Fruit fly (Drosophila melanogaster) whole organism, embryonic: ENCODE measurements around the gene Ccn.

Experiments
- BtbVII ChIP-seq: fragments of 200-800 bp; sonication (Bioruptor generic); optimal IDR thresholded peaks from 3 replicates; lab custom pipeline; 2017; ENCODE audit warnings: missing biosample characterization, mild to moderate bottlenecking, missing genetic modification characterization
- CG10147 ChIP-seq: fragments of 200-800 bp; sonication (Bioruptor generic); optimal IDR thresholded peaks from 2 replicates; lab custom pipeline; 2019; ENCODE audit warnings: missing biosample characterization, mild to moderate bottlenecking, missing genetic modification characterization, moderate library complexity
- CG10267 ChIP-seq: fragments of 200-800 bp; sonication (Bioruptor generic); optimal IDR thresholded peaks from 2 replicates; lab custom pipeline; 2018; ENCODE audit warnings: missing biosample characterization, mild to moderate bottlenecking, missing genetic modification characterization, moderate library complexity
- CG10979 ChIP-seq: fragments of 200-800 bp; sonication (Bioruptor generic); optimal IDR thresholded peaks from 2 replicates; lab custom pipeline; 2018; ENCODE audit warnings: missing biosample characterization, mild to moderate bottlenecking, missing genetic modification characterization, moderate library complexity
- CG1529 ChIP-seq: fragments of 200-800 bp; sonication (Bioruptor generic); optimal IDR thresholded peaks from 3 replicates; lab custom pipeline; 2018; ENCODE audit warnings: missing biosample characterization, missing genetic modification characterization
- CG16815 ChIP-seq: fragments of 200-800 bp; sonication (Bioruptor generic); optimal IDR thresholded peaks from 3 replicates; lab custom pipeline; 2017; ENCODE audit warnings: missing biosample characterization, mild to moderate bottlenecking, missing genetic modification characterization
- CG17612 ChIP-seq: fragments of 200-800 bp; sonication (Bioruptor generic); IDR thresholded peaks from 2 replicates; pipeline ENCODE4 v1.3.6; 2022; ENCODE audit warnings: missing biosample characterization, missing genetic modification characterization
- CG30403 ChIP-seq: fragments of 200-800 bp; sonication (Bioruptor generic); optimal IDR thresholded peaks from 3 replicates; lab custom pipeline; 2016; ENCODE audit warnings: missing biosample characterization, missing genetic modification characterization
- CG31224 ChIP-seq: fragments of 200-800 bp; sonication (Bioruptor generic); IDR thresholded peaks from 2 replicates; pipeline ENCODE4 v1.3.6; 2022; ENCODE audit warnings: missing biosample characterization, missing genetic modification characterization
- CG31365 ChIP-seq: fragments of 200-800 bp; sonication (Bioruptor generic); optimal IDR thresholded peaks from 2 replicates; lab custom pipeline; 2018; ENCODE audit warnings: missing biosample characterization, mild to moderate bottlenecking, missing genetic modification characterization
- CG31388 ChIP-seq: fragments of 200-800 bp; sonication (Bioruptor generic); optimal IDR thresholded peaks from 2 replicates; lab custom pipeline; 2016; ENCODE audit warnings: missing biosample characterization, missing genetic modification characterization
- CG32532 ChIP-seq: fragments of 200-800 bp; sonication (Bioruptor generic); IDR thresholded peaks from 2 replicates; pipeline ENCODE4 v1.3.6; 2022; ENCODE audit warnings: missing biosample characterization, missing genetic modification characterization
- CG33557 ChIP-seq: fragments of 200-800 bp; sonication (Bioruptor generic); optimal IDR thresholded peaks from 2 replicates; lab custom pipeline; 2019; ENCODE audit warnings: missing biosample characterization, mild to moderate bottlenecking, missing genetic modification characterization, moderate library complexity
- CG34376 ChIP-seq: fragments of 200-800 bp; sonication (Bioruptor generic); optimal IDR thresholded peaks from 2 replicates; lab custom pipeline; 2018; ENCODE audit warnings: missing biosample characterization, mild to moderate bottlenecking, missing genetic modification characterization
- CG3847 ChIP-seq: fragments of 200-800 bp; sonication (Bioruptor generic); IDR thresholded peaks from 2 replicates; pipeline ENCODE4 v1.3.6; 2022; ENCODE audit warnings: missing biosample characterization, missing genetic modification characterization
- CG4707 ChIP-seq: fragments of 200-800 bp; sonication (Bioruptor generic); optimal IDR thresholded peaks from 2 replicates; lab custom pipeline; 2018; ENCODE audit warnings: missing biosample characterization, mild to moderate bottlenecking, missing genetic modification characterization, moderate library complexity
- CG4820 ChIP-seq: fragments of 200-800 bp; sonication (Bioruptor generic); optimal IDR thresholded peaks from 3 replicates; lab custom pipeline; 2016; ENCODE audit warnings: missing biosample characterization, missing genetic modification characterization
- CG9215 ChIP-seq: fragments of 200-800 bp; sonication (Bioruptor generic); IDR thresholded peaks from 2 replicates; pipeline ENCODE4 v1.3.6; 2022; ENCODE audit warnings: missing biosample characterization, missing genetic modification characterization
- CoRest ChIP-seq: fragments of 200-800 bp; sonication (Bioruptor generic); optimal IDR thresholded peaks from 3 replicates; lab custom pipeline; 2018; ENCODE audit warnings: missing biosample characterization, mild to moderate bottlenecking, missing genetic modification characterization, moderate library complexity
- Drgx ChIP-seq: fragments of 200-800 bp; sonication (Bioruptor generic); IDR thresholded peaks from 2 replicates; pipeline ENCODE4 v1.3.6; 2022; ENCODE audit warnings: missing biosample characterization, missing genetic modification characterization
- E2f1 ChIP-seq: fragments of 200-800 bp; sonication (Bioruptor generic); IDR thresholded peaks from 2 replicates; pipeline ENCODE4 v1.3.6; 2022; ENCODE audit warnings: missing biosample characterization, missing genetic modification characterization
- H2.0 ChIP-seq: fragments of 200-800 bp; sonication (Bioruptor generic); IDR thresholded peaks from 2 replicates; pipeline ENCODE4 v1.3.6; 2022; ENCODE audit warnings: missing biosample characterization, missing genetic modification characterization
- HmgD ChIP-seq: fragments of 200-800 bp; sonication (Bioruptor generic); optimal IDR thresholded peaks from 3 replicates; lab custom pipeline; 2016; ENCODE audit warnings: missing biosample characterization, missing genetic modification characterization
- Hr3 ChIP-seq: fragments of 200-800 bp; sonication (Bioruptor generic); optimal IDR thresholded peaks from 3 replicates; lab custom pipeline; 2016; ENCODE audit warnings: missing biosample characterization, missing genetic modification characterization
- MBD-R2 ChIP-seq: fragments of 200-800 bp; sonication (Bioruptor generic); IDR thresholded peaks from 2 replicates; pipeline ENCODE4 v1.3.6; 2022; ENCODE audit warnings: missing biosample characterization, missing genetic modification characterization
- NC2α ChIP-seq: fragments of 200-800 bp; sonication (Bioruptor generic); optimal IDR thresholded peaks from 2 replicates; lab custom pipeline; 2016; ENCODE audit warnings: missing biosample characterization, missing genetic modification characterization
- Nf-YC ChIP-seq: fragments of 200-800 bp; optimal IDR thresholded peaks from 3 replicates; lab custom pipeline; 2019; ENCODE audit warnings: missing biosample characterization, mild to moderate bottlenecking, missing genetic modification characterization, moderate library complexity
- Opbp ChIP-seq: fragments of 200-800 bp; sonication (Bioruptor generic); IDR thresholded peaks from 3 replicates; pipeline ENCODE4 v1.3.6; 2022; ENCODE audit warnings: missing biosample characterization, missing genetic modification characterization; ENCODE audit not compliant: partially characterized antibody
- Poxn ChIP-seq: fragments of 200-800 bp; sonication (Bioruptor generic); IDR thresholded peaks from 2 replicates; pipeline ENCODE4 v1.3.6; 2022; ENCODE audit warnings: missing biosample characterization, missing genetic modification characterization
- Stat92E ChIP-seq, 3 experiments: fragments of >200 bp in 2 of 3; fragments of 200-800 bp in 1 of 3; sonication (Bioruptor generic) in 1 of 3; optimal IDR thresholded peaks; 2 replicates each; lab custom pipeline; 2017 to 2019; ENCODE audit warnings: missing biosample characterization in 3 of 3, missing genetic modification characterization in 3 of 3, mild to moderate bottlenecking in 1 of 3, moderate library complexity in 1 of 3
- bowl ChIP-seq: fragments of 200-800 bp; sonication (Bioruptor generic); IDR thresholded peaks from 2 replicates; pipeline ENCODE4 v1.3.6; 2022; ENCODE audit warnings: missing biosample characterization, missing genetic modification characterization
- caup ChIP-seq: fragments of 200-800 bp; sonication (Bioruptor generic); optimal IDR thresholded peaks from 3 replicates; lab custom pipeline; 2017; ENCODE audit warnings: missing biosample characterization, mild to moderate bottlenecking, missing genetic modification characterization, moderate library complexity; ENCODE audit not compliant: severe bottlenecking
- da ChIP-seq: fragments of 200-800 bp; sonication (Bioruptor generic); optimal IDR thresholded peaks from 2 replicates; lab custom pipeline; 2016; ENCODE audit warnings: missing biosample characterization, missing genetic modification characterization
- gsb ChIP-seq: fragments of 200-800 bp; sonication (Bioruptor generic); IDR thresholded peaks from 2 replicates; pipeline ENCODE4 v1.3.6; 2022; ENCODE audit warnings: missing biosample characterization, missing genetic modification characterization
- gt ChIP-seq: fragments of 200-800 bp; sonication (Bioruptor generic); IDR thresholded peaks from 2 replicates; pipeline ENCODE4 v1.3.6; 2022; ENCODE audit warnings: missing biosample characterization, missing genetic modification characterization
- jumu ChIP-seq: fragments of 200-800 bp; sonication (Bioruptor generic); optimal IDR thresholded peaks from 3 replicates; lab custom pipeline; 2016; ENCODE audit warnings: missing biosample characterization, missing genetic modification characterization
- mirr ChIP-seq: fragments of 200-800 bp; sonication (Bioruptor generic); optimal IDR thresholded peaks from 3 replicates; lab custom pipeline; 2018; ENCODE audit warnings: missing biosample characterization, mild to moderate bottlenecking, missing genetic modification characterization
- nom ChIP-seq: fragments of 200-800 bp; sonication (Bioruptor generic); optimal IDR thresholded peaks from 2 replicates; lab custom pipeline; 2017; ENCODE audit warnings: missing biosample characterization, missing genetic modification characterization, mild to moderate bottlenecking, moderate library complexity, missing genetic modification reagents
- oc ChIP-seq: fragments of 200-800 bp; sonication (Bioruptor generic); optimal IDR thresholded peaks from 2 replicates; lab custom pipeline; 2018; ENCODE audit warnings: missing biosample characterization, mild to moderate bottlenecking, missing genetic modification characterization, moderate library complexity
- odd ChIP-seq: fragments of 200-800 bp; sonication (Bioruptor generic); optimal IDR thresholded peaks from 2 replicates; lab custom pipeline; 2017; ENCODE audit warnings: missing biosample characterization, mild to moderate bottlenecking, missing genetic modification characterization
- psq ChIP-seq: fragments of 200-800 bp; sonication (Bioruptor generic); optimal IDR thresholded peaks from 2 replicates; lab custom pipeline; 2017; ENCODE audit warnings: missing biosample characterization, missing genetic modification characterization
- rib ChIP-seq: fragments of 200-800 bp; sonication (Bioruptor generic); IDR thresholded peaks from 2 replicates; pipeline ENCODE4 v1.3.6; 2022; ENCODE audit warnings: missing biosample characterization, missing genetic modification characterization
- slp2 ChIP-seq: fragments of 200-800 bp; sonication (Bioruptor generic); optimal IDR thresholded peaks from 2 replicates; lab custom pipeline; 2016; ENCODE audit warnings: missing biosample characterization, missing genetic modification characterization
- so ChIP-seq: fragments of 200-800 bp; sonication (Bioruptor generic); IDR thresholded peaks from 3 replicates; pipeline ENCODE4 v1.3.6; 2022; ENCODE audit warnings: missing biosample characterization, missing genetic modification characterization
- tio ChIP-seq: fragments of 200-800 bp; sonication (Bioruptor generic); optimal IDR thresholded peaks from 2 replicates; lab custom pipeline; 2017; ENCODE audit warnings: missing biosample characterization, missing genetic modification characterization, inconsistent platforms
- trh ChIP-seq: fragments of 200-800 bp; sonication (Bioruptor generic); optimal IDR thresholded peaks from 2 replicates; lab custom pipeline; 2016; ENCODE audit warnings: missing biosample characterization, missing genetic modification characterization
- ttk ChIP-seq: fragments of 200-800 bp; sonication (Bioruptor generic); IDR thresholded peaks from 2 replicates; pipeline ENCODE4 v2.1.2; 2022; ENCODE audit warnings: missing biosample characterization, missing genetic modification characterization
- twi ChIP-seq: fragments of 200-800 bp; optimal IDR thresholded peaks from 2 replicates; lab custom pipeline; 2019; ENCODE audit warnings: missing biosample characterization, mild to moderate bottlenecking, missing genetic modification characterization, moderate library complexity
- vnd ChIP-seq: fragments of 200-800 bp; sonication (Bioruptor generic); IDR thresholded peaks from 3 replicates; pipeline ENCODE4 v1.3.6; 2022; ENCODE audit warnings: missing biosample characterization, missing genetic modification characterization; ENCODE audit not compliant: partially characterized antibody
- z ChIP-seq: fragments of 200-800 bp; sonication (Bioruptor generic); IDR thresholded peaks from 3 replicates; pipeline ENCODE4 v1.3.6; 2022; ENCODE audit warnings: missing biosample characterization, missing genetic modification characterization

Gene Ccn

dm6 chr3L:17668945-17669779 lies 20.7 kb upstream of the Ccn start, which contains the start of gene Crtc (continued):
- no peak for TF ChIP-seq twi (tag; lab: Kevin White, UChicago)
- no peak for TF ChIP-seq Poxn (GFP tag; lab: Robert Waterston, UW)
- no peak for TF ChIP-seq E2f1 (GFP tag; lab: Robert Waterston, UW)
- TF ChIP-seq CG3847 (GFP tag; lab: Robert Waterston, UW) = peak; percentile 51
- peak; percentile 8 for TF ChIP-seq CG10267 (tag; lab: Kevin White, UChicago)
- TF ChIP-seq oc (tag; lab: Kevin White, UChicago) = no peak
- peak; percentile 0 for TF ChIP-seq Nf-YC (tag; lab: Kevin White, UChicago)
- no peak for TF ChIP-seq CG16815
- TF ChIP-seq CG31365 (tag; lab: Kevin White, UChicago) = no peak
- TF ChIP-seq odd (GFP tag; lab: Kevin White, UChicago) = no peak
- no peak for TF ChIP-seq da (GFP tag; lab: Kevin White, UChicago)
- TF ChIP-seq HmgD (GFP tag; lab: Kevin White, UChicago) = peak; percentile 8
- no peak for TF ChIP-seq tio
- TF ChIP-seq BtbVII (GFP tag; lab: Kevin White, UChicago) = no peak
- no peak for TF ChIP-seq CG33557 (GFP tag; lab: Kevin White, UChicago)
- no peak for TF ChIP-seq CG1529 (GFP tag; lab: Kevin White, UChicago)
- no peak for TF ChIP-seq CG31388 (GFP tag; lab: Kevin White, UChicago)
- TF ChIP-seq CG31224 (GFP tag; lab: Robert Waterston, UW) = no peak
- 0 out of 2 replicates have a peak, but pooled peaks have one; percentile 43 for TF ChIP-seq rib (GFP tag; lab: Robert Waterston, UW)
- peak in 1 of 3 experiments; percentile 6 for TF ChIP-seq Stat92E (GFP tag; optimal IDR thresholded peaks at IDR 0.05; lab: Kevin White, UChicago)
- TF ChIP-seq CG9215 (GFP tag; lab: Robert Waterston, UW) = no peak
- TF ChIP-seq psq = no peak
- TF ChIP-seq gt = no peak
- no peak for TF ChIP-seq slp2
- TF ChIP-seq vnd = peak; percentile 62; the same call in 2 of the 3 replicates
- TF ChIP-seq H2.0 (GFP tag; lab: Robert Waterston, UW) = no peak
- no peak for TF ChIP-seq CG17612 (GFP tag; lab: Robert Waterston, UW)
- peak; percentile 38 for TF ChIP-seq CG4820 (GFP tag; lab: Kevin White, UChicago)
- TF ChIP-seq Drgx = no peak
- peak; percentile 80; the same call in 2 of the 3 replicates for TF ChIP-seq Opbp (GFP tag; lab: Robert Waterston, UW)
- TF ChIP-seq mirr (GFP tag; lab: Kevin White, UChicago) = no peak
- no peak for TF ChIP-seq CG10979 (tag; lab: Kevin White, UChicago)
- peak; percentile 32; the same call in 1 of the 2 replicates for TF ChIP-seq CG32532 (GFP tag; lab: Robert Waterston, UW)
- no peak for TF ChIP-seq so
- no peak for TF ChIP-seq trh (GFP tag; lab: Kevin White, UChicago)
- peak; percentile 7 for TF ChIP-seq CG10147
- peak; percentile 69 for TF ChIP-seq CG34376 (GFP tag; lab: Kevin White, UChicago)
- no peak for TF ChIP-seq Hr3 (GFP tag; lab: Kevin White, UChicago)
- TF ChIP-seq bowl = no peak
- peak; percentile 38 for TF ChIP-seq CoRest (tag; lab: Kevin White, UChicago)
- TF ChIP-seq jumu = no peak
- TF ChIP-seq CG30403 (GFP tag; lab: Kevin White, UChicago) = peak; percentile 50
- no peak for TF ChIP-seq gsb (GFP tag; lab: Robert Waterston, UW)
- no peak for TF ChIP-seq caup (GFP tag; lab: Kevin White, UChicago)
- TF ChIP-seq NC2α (GFP tag; lab: Kevin White, UChicago) = no peak
- TF ChIP-seq nom (GFP tag; lab: Kevin White, UChicago) = peak; percentile 54
- no peak for TF ChIP-seq z
- TF ChIP-seq CG4707 = no peak
- no peak for TF ChIP-seq ttk (GFP tag; lab: Robert Waterston, UW)
- no peak for TF ChIP-seq MBD-R2 (GFP tag; lab: Robert Waterston, UW)
